Worm (Caenorhabditis elegans): ENCODE results near the gene cisd-3.1.

ce11 chrIII:4519410-4519809, 23.3 kb upstream of the cisd-3.1 start:
- no peak for TF ChIP-seq him-1 (tag; optimal IDR thresholded peaks at IDR 0.05)
- no peak for TF ChIP-seq dao-5 (tag; optimal IDR thresholded peaks at IDR 0.05)
